Fruit fly (Drosophila melanogaster) whole organism, embryonic: Measurements from ENCODE around the gene lectin-29Ca.

Source experiments
- Awh ChIP-seq: fragments of 200-800 bp; sonication (Bioruptor generic); IDR thresholded peaks from 2 replicates; pipeline ENCODE4, ENCODE4 v1.3.6; 2022; ENCODE audit warnings: missing biosample characterization, missing genetic modification characterization
- B-H1 ChIP-seq: fragments of 200-800 bp; sonication (Bioruptor generic); IDR thresholded peaks from 3 replicates; pipeline ENCODE4 v1.3.6; 2022; ENCODE audit warnings: missing biosample characterization, missing genetic modification characterization
- CG10147 ChIP-seq: fragments of 200-800 bp; sonication (Bioruptor generic); optimal IDR thresholded peaks from 2 replicates; lab custom pipeline; 2019; ENCODE audit warnings: missing biosample characterization, mild to moderate bottlenecking, missing genetic modification characterization, moderate library complexity
- CG10462 ChIP-seq: fragments of 200-800 bp; sonication (Bioruptor generic); optimal IDR thresholded peaks from 2 replicates; lab custom pipeline; 2016; ENCODE audit warnings: missing biosample characterization, missing genetic modification characterization
- CG11696 ChIP-seq: fragments of 200-800 bp; sonication (Bioruptor generic); IDR thresholded peaks from 2 replicates; pipeline ENCODE4 v1.3.6; 2022; ENCODE audit warnings: missing biosample characterization, missing genetic modification characterization
- CG12155 ChIP-seq: fragments of 200-800 bp; sonication (Bioruptor generic); optimal IDR thresholded peaks from 3 replicates; lab custom pipeline; 2016; ENCODE audit warnings: missing biosample characterization, missing genetic modification characterization
- CG1603 ChIP-seq: fragments of 200-800 bp; sonication (Bioruptor generic); optimal IDR thresholded peaks from 2 replicates; lab custom pipeline; 2019; ENCODE audit warnings: missing biosample characterization, mild to moderate bottlenecking, missing genetic modification characterization, moderate library complexity
- CG17829 ChIP-seq: fragments of 200-800 bp; optimal IDR thresholded peaks from 2 replicates; lab custom pipeline; 2019; ENCODE audit warnings: missing biosample characterization, mild to moderate bottlenecking, missing genetic modification characterization, moderate library complexity
- CG1832 ChIP-seq: fragments of 200-800 bp; sonication (Bioruptor generic); optimal IDR thresholded peaks from 2 replicates; lab custom pipeline; 2017; ENCODE audit warnings: missing biosample characterization, mild to moderate bottlenecking, missing genetic modification characterization, inconsistent platforms
- CG2116 ChIP-seq: fragments of 200-800 bp; sonication (Bioruptor generic); optimal IDR thresholded peaks from 3 replicates; lab custom pipeline; 2018; ENCODE audit warnings: missing biosample characterization, mild to moderate bottlenecking, missing genetic modification characterization
- CG3163 ChIP-seq: fragments of 200-800 bp; sonication (Bioruptor generic); optimal IDR thresholded peaks from 3 replicates; lab custom pipeline; 2016; ENCODE audit warnings: missing biosample characterization, missing genetic modification characterization
- CG5953 ChIP-seq: fragments of 200-800 bp; sonication (Bioruptor generic); IDR thresholded peaks from 2 replicates; pipeline ENCODE4 v1.3.6; 2022; ENCODE audit warnings: missing biosample characterization, missing genetic modification characterization
- CG7963 ChIP-seq: fragments of 200-800 bp; sonication (Bioruptor generic); IDR thresholded peaks from 3 replicates; pipeline ENCODE4 v1.3.6; 2022; ENCODE audit warnings: missing biosample characterization, missing genetic modification characterization; ENCODE audit not compliant: partially characterized antibody
- CG8089 ChIP-seq: fragments of 200-800 bp; sonication (Bioruptor generic); optimal IDR thresholded peaks from 3 replicates; lab custom pipeline; 2016; ENCODE audit warnings: missing biosample characterization, missing genetic modification characterization
- CG9437 ChIP-seq: fragments of 200-800 bp; sonication (Bioruptor generic); optimal IDR thresholded peaks from 2 replicates; lab custom pipeline; 2018; ENCODE audit warnings: missing biosample characterization, mild to moderate bottlenecking, missing genetic modification characterization
- CG9932 ChIP-seq: fragments of 200-800 bp; sonication (Bioruptor generic); IDR thresholded peaks from 2 replicates; pipeline ENCODE4 v1.3.6; 2022; ENCODE audit warnings: missing biosample characterization, missing genetic modification characterization
- Dip3 ChIP-seq: fragments of 200-800 bp; sonication (Bioruptor generic); optimal IDR thresholded peaks from 3 replicates; lab custom pipeline; 2016; ENCODE audit warnings: missing biosample characterization, missing genetic modification characterization
- E2f2 ChIP-seq: fragments of 200-800 bp; sonication (Bioruptor generic); IDR thresholded peaks from 2 replicates; pipeline ENCODE4 v1.3.6; 2022; ENCODE audit warnings: missing biosample characterization, missing genetic modification characterization
- Fer2 ChIP-seq: fragments of 200-800 bp; sonication (Bioruptor generic); optimal IDR thresholded peaks from 2 replicates; lab custom pipeline; 2018; ENCODE audit warnings: missing biosample characterization, mild to moderate bottlenecking, missing genetic modification characterization, moderate library complexity
- Gug ChIP-seq: fragments of 200-800 bp; sonication (Bioruptor generic); IDR thresholded peaks from 4 replicates; pipeline ENCODE4 v1.3.6; 2022; ENCODE audit warnings: missing biosample characterization, missing genetic modification characterization
- H15 ChIP-seq: fragments of 200-800 bp; sonication (Bioruptor generic); IDR thresholded peaks from 3 replicates; pipeline ENCODE4 v1.3.6; 2022; ENCODE audit warnings: missing biosample characterization, missing genetic modification characterization
- HmgZ ChIP-seq: fragments of 200-800 bp; sonication (Bioruptor generic); optimal IDR thresholded peaks from 2 replicates; lab custom pipeline; 2018; ENCODE audit warnings: missing biosample characterization, mild to moderate bottlenecking, missing genetic modification characterization
- Hr51 ChIP-seq, 2 experiments: fragments of 200-800 bp; sonication (Bioruptor generic); optimal IDR thresholded peaks; 2 replicates in 1 of 2; 3 replicates in 1 of 2; lab custom pipeline; 2016 to 2018; ENCODE audit warnings: missing biosample characterization in 2 of 2, missing genetic modification characterization in 2 of 2, mild to moderate bottlenecking in 1 of 2, moderate library complexity in 1 of 2
- Hr78 ChIP-seq, 2 experiments: fragments of 200-800 bp in 1 of 2; fragments of >200 bp in 1 of 2; sonication (Bioruptor generic) in 1 of 2; optimal IDR thresholded peaks; 2 replicates each; lab custom pipeline; 2017 to 2019; ENCODE audit warnings: missing biosample characterization in 2 of 2, missing genetic modification characterization in 2 of 2, mild to moderate bottlenecking in 1 of 2, moderate library complexity in 1 of 2
- Jarid2 ChIP-seq: fragments of 200-800 bp; sonication (Bioruptor generic); optimal IDR thresholded peaks from 3 replicates; lab custom pipeline; 2017; ENCODE audit warnings: mild to moderate bottlenecking, missing biosample characterization, missing genetic modification reagents, missing genetic modification characterization
- Max ChIP-seq: fragments of 200-800 bp; sonication (Bioruptor generic); optimal IDR thresholded peaks from 2 replicates; lab custom pipeline; 2016; ENCODE audit warnings: missing biosample characterization, mild to moderate bottlenecking, missing genetic modification characterization
- Nf-YA ChIP-seq: fragments of 200-800 bp; sonication (Bioruptor generic); IDR thresholded peaks from 2 replicates; pipeline ENCODE4 v1.3.6; 2022; ENCODE audit warnings: missing biosample characterization, missing genetic modification characterization
- Oli ChIP-seq: fragments of 200-800 bp; sonication (Bioruptor generic); optimal IDR thresholded peaks from 2 replicates; lab custom pipeline; 2018; ENCODE audit warnings: missing biosample characterization, mild to moderate bottlenecking, missing genetic modification characterization, moderate library complexity
- Ravus ChIP-seq: fragments of 200-800 bp; sonication (Bioruptor generic); IDR thresholded peaks from 2 replicates; pipeline ENCODE4 v1.3.6; 2022; ENCODE audit warnings: missing biosample characterization, missing genetic modification characterization
- Sry-β ChIP-seq: fragments of 200-800 bp; sonication (Bioruptor generic); optimal IDR thresholded peaks from 2 replicates; lab custom pipeline; 2018; ENCODE audit warnings: missing biosample characterization, mild to moderate bottlenecking, missing genetic modification characterization, moderate library complexity
- amos ChIP-seq: fragments of 200-800 bp; sonication (Bioruptor generic); IDR thresholded peaks from 2 replicates; pipeline ENCODE4 v1.3.6; 2022; ENCODE audit warnings: missing biosample characterization, missing genetic modification characterization; ENCODE audit not compliant: partially characterized antibody
- ap ChIP-seq: fragments of 200-800 bp; sonication (Bioruptor generic); IDR thresholded peaks from 2 replicates; pipeline ENCODE4 v1.3.6; 2022; ENCODE audit warnings: missing biosample characterization, missing genetic modification characterization
- ara ChIP-seq: fragments of 200-800 bp; sonication (Bioruptor generic); IDR thresholded peaks from 2 replicates; pipeline ENCODE4 v1.3.6; 2022; ENCODE audit warnings: missing biosample characterization, missing genetic modification characterization
- bigmax ChIP-seq: fragments of 200-800 bp; sonication (Bioruptor generic); optimal IDR thresholded peaks from 2 replicates; lab custom pipeline; 2018; ENCODE audit warnings: missing biosample characterization, mild to moderate bottlenecking, missing genetic modification characterization
- bsh ChIP-seq, 2 experiments: fragments of 200-800 bp; sonication (Bioruptor generic); optimal IDR thresholded peaks; 2 replicates each; lab custom pipeline; 2017 to 2018; ENCODE audit warnings: mild to moderate bottlenecking in 2 of 2, missing biosample characterization in 2 of 2, missing genetic modification characterization in 2 of 2, moderate library complexity in 1 of 2
- corto ChIP-seq: fragments of 200-800 bp; sonication (Bioruptor generic); optimal IDR thresholded peaks from 2 replicates; lab custom pipeline; 2016; ENCODE audit warnings: missing biosample characterization, mild to moderate bottlenecking, missing genetic modification characterization, moderate library complexity
- croc ChIP-seq: fragments of 200-800 bp; sonication (Bioruptor generic); conservative IDR thresholded peaks from 3 replicates; pipeline ENCODE4 v1.3.6; 2022; ENCODE audit warnings: missing biosample characterization, missing genetic modification characterization
- fu2 ChIP-seq: fragments of 200-800 bp; sonication (Bioruptor generic); optimal IDR thresholded peaks from 2 replicates; lab custom pipeline; 2016; ENCODE audit warnings: missing biosample characterization, missing genetic modification characterization
- hb ChIP-seq: fragments of 200-800 bp; sonication (Bioruptor generic); IDR thresholded peaks from 3 replicates; pipeline ENCODE4 v1.3.6; 2022; ENCODE audit warnings: missing biosample characterization, missing genetic modification characterization; ENCODE audit not compliant: partially characterized antibody
- mld ChIP-seq: fragments of 200-800 bp; sonication (Bioruptor generic); IDR thresholded peaks from 3 replicates; pipeline ENCODE4 v1.3.6; 2022; ENCODE audit warnings: missing biosample characterization, missing genetic modification characterization; ENCODE audit not compliant: partially characterized antibody
- nerfin-1 ChIP-seq: fragments of 200-800 bp; sonication (Bioruptor generic); optimal IDR thresholded peaks from 3 replicates; lab custom pipeline; 2019; ENCODE audit warnings: missing biosample characterization, mild to moderate bottlenecking, missing genetic modification characterization, moderate library complexity
- oc ChIP-seq: fragments of 200-800 bp; sonication (Bioruptor generic); optimal IDR thresholded peaks from 2 replicates; lab custom pipeline; 2018; ENCODE audit warnings: missing biosample characterization, mild to moderate bottlenecking, missing genetic modification characterization, moderate library complexity
- p53 ChIP-seq: fragments of 200-800 bp; sonication (Bioruptor generic); optimal IDR thresholded peaks from 2 replicates; lab custom pipeline; 2016; ENCODE audit warnings: missing biosample characterization, missing genetic modification characterization
- pho ChIP-seq: fragments of 200-800 bp; sonication (Bioruptor generic); optimal IDR thresholded peaks from 2 replicates; lab custom pipeline; 2016; ENCODE audit warnings: missing biosample characterization, missing genetic modification characterization
- pzg ChIP-seq: fragments of 200-800 bp; sonication (Bioruptor generic); optimal IDR thresholded peaks from 3 replicates; lab custom pipeline; 2018; ENCODE audit warnings: missing biosample characterization, mild to moderate bottlenecking, missing genetic modification characterization, moderate library complexity
- ranshi ChIP-seq: fragments of 200-800 bp; sonication (Bioruptor generic); IDR thresholded peaks from 2 replicates; pipeline ENCODE4 v1.3.6; 2022; ENCODE audit warnings: missing biosample characterization, missing genetic modification characterization
- rib ChIP-seq: fragments of 200-800 bp; sonication (Bioruptor generic); IDR thresholded peaks from 2 replicates; pipeline ENCODE4 v1.3.6; 2022; ENCODE audit warnings: missing biosample characterization, missing genetic modification characterization
- yki ChIP-seq: fragments of >200 bp; optimal IDR thresholded peaks from 3 replicates; lab custom pipeline; 2018

lectin-29Ca gene

dm6 chr2L:8403286-8404270, 9.5 kb upstream of the lectin-29Ca start, which contains the start of gene emb (continued):
- TF ChIP-seq CG10462 (GFP tag; lab: Kevin White, UChicago) (no peak), B-H1 (GFP tag; lab: Robert Waterston, UW) (no peak), H15 (no peak), Nf-YA (no peak), Fer2 (tag; lab: Kevin White, UChicago) (no peak), CG8089 (GFP tag; lab: Kevin White, UChicago) (peak; percentile 43), pzg (GFP tag; lab: Kevin White, UChicago) (peak; percentile 97), rib (GFP tag; lab: Robert Waterston, UW) (peak; percentile 75), CG1603 (peak; percentile 85), Oli (tag; lab: Kevin White, UChicago) (no peak), bigmax (no peak), fu2 (peak; percentile 64), bsh (GFP tag; optimal IDR thresholded peaks at IDR 0.05; lab: Kevin White, UChicago) (peak; percentile 7 to 76), yki (lab: Kevin White, UChicago) (no peak), CG9437 (GFP tag; lab: Kevin White, UChicago) (peak; percentile 68), CG3163 (GFP tag; lab: Kevin White, UChicago) (peak; percentile 24), oc (tag; lab: Kevin White, UChicago) (no peak), ara (GFP tag; lab: Robert Waterston, UW) (peak; percentile 42; the same call in 1 of the 2 replicates), CG11696 (GFP tag; lab: Robert Waterston, UW) (no peak), CG17829 (tag; lab: Kevin White, UChicago) (peak; percentile 71), p53 (GFP tag; lab: Kevin White, UChicago) (peak; percentile 4), ranshi (GFP tag; lab: Robert Waterston, UW) (0 out of 2 replicates have a peak, but pooled peaks have one; percentile 17), Awh (GFP tag; lab: Robert Waterston, UW) (no peak), Ravus (GFP tag; lab: Robert Waterston, UW) (no peak), mld (GFP tag; lab: Robert Waterston, UW) (peak; percentile 99), pho (GFP tag; lab: Kevin White, UChicago) (peak; percentile 65), HmgZ (peak; percentile 66), CG2116 (GFP tag; lab: Kevin White, UChicago) (peak; percentile 100), amos (GFP tag; lab: Robert Waterston, UW) (peak; percentile 94), nerfin-1 (peak; percentile 89), corto (no peak), Sry-β (GFP tag; lab: Kevin White, UChicago) (peak; percentile 3), CG7963 (GFP tag; lab: Robert Waterston, UW) (peak; percentile 99), CG10147 (GFP tag; lab: Kevin White, UChicago) (no peak), Hr51 (GFP tag; optimal IDR thresholded peaks at IDR 0.05; lab: Kevin White, UChicago) (peak in 1 of 2 experiments; percentile 15), Dip3 (GFP tag; lab: Kevin White, UChicago) (no peak), ap (no peak), Jarid2 (GFP tag; lab: Kevin White, UChicago) (no peak), Hr78 (GFP tag; optimal IDR thresholded peaks at IDR 0.05; lab: Kevin White, UChicago) (no peak), Max (GFP tag; lab: Kevin White, UChicago) (peak; percentile 49), CG9932 (GFP tag; lab: Robert Waterston, UW) (peak; percentile 62), E2f2 (GFP tag; lab: Robert Waterston, UW) (peak; percentile 62; the same call in 1 of the 2 replicates), hb (GFP tag; lab: Robert Waterston, UW) (peak; percentile 99), croc (GFP tag; lab: Robert Waterston, UW) (no peak), Gug (GFP tag; lab: Robert Waterston, UW) (no peak), CG1832 (no peak), CG12155 (GFP tag; lab: Kevin White, UChicago) (peak; percentile 28), CG5953 (no peak)
